Worm (Caenorhabditis elegans): Measurements from ENCODE around the gene Y46G5A.8.

The Y46G5A.8 gene

ce11 chrII:12799927-12800522, 43.9 kb downstream of the Y46G5A.8 start (continued):
- no peak for TF ChIP-seq mxl-2 (GFP tag; conservative IDR thresholded peaks at IDR 0.05)
- peak; percentile 4 for TF ChIP-seq ama-1 (optimal IDR thresholded peaks at IDR 0.05)
- TF ChIP-seq vab-7 (GFP tag; IDR thresholded peaks at IDR 0.05) = no peak
- TF ChIP-seq mes-2 (tag; optimal IDR thresholded peaks at IDR 0.05; ENCODE audit: poor library complexity, severe bottlenecking) = peak; percentile 20
- TF ChIP-seq hmg-1.1 (GFP tag; IDR thresholded peaks at IDR 0.05) = 0 out of 2 replicates have a peak, but pooled peaks have one; percentile 24
- no peak for TF ChIP-seq sdz-12 (GFP tag; optimal IDR thresholded peaks at IDR 0.05)
- peak; percentile 84 for TF ChIP-seq mxl-3 (GFP tag; optimal IDR thresholded peaks at IDR 0.05)
- no peak for TF ChIP-seq lin-15B (tag; optimal IDR thresholded peaks at IDR 0.05)
- TF ChIP-seq unc-39 (tag; optimal IDR thresholded peaks at IDR 0.05) = no peak
- TF ChIP-seq zip-11 (GFP tag; IDR thresholded peaks at IDR 0.05) = no peak
- no peak for TF ChIP-seq nhr-77 (tag; optimal IDR thresholded peaks at IDR 0.05)
- TF ChIP-seq lin-38 (GFP tag; IDR thresholded peaks at IDR 0.05) = peak; percentile 97
- no peak for TF ChIP-seq daf-16 (GFP tag; optimal IDR thresholded peaks at IDR 0.05)
- TF ChIP-seq daf-16 (tag; optimal IDR thresholded peaks at IDR 0.05) = no peak
- no peak for TF ChIP-seq daf-12 (tag; optimal IDR thresholded peaks at IDR 0.05)
- no peak for TF ChIP-seq nhr-10 (tag; optimal IDR thresholded peaks at IDR 0.05)
- peak; percentile 38 for TF ChIP-seq aha-1 (tag)
- TF ChIP-seq Y75B8A.6 (GFP tag; IDR thresholded peaks at IDR 0.05) = no peak
- TF ChIP-seq dpl-1 (GFP tag; optimal IDR thresholded peaks at IDR 0.05) = peak; percentile 39

DNA sequence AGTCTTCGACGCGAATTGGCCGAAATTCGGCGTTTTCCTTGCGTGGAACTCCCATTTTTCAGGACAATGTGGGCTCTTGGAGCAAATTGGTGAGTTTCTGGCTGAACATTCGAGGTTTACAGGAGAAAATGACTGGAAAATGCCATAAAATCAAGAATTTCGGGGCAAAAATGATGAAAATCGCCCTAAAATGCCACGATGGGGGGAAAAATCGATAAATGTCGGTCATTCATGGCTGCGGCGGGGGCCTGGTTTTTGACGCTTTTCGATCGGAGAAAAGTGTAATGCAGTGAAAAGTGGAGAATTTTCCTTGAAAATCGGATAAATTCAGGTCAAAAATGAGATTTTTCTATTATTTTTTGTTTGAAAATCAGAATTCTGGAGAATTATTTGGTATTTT, 49.0 kb downstream of the Y46G5A.8 start, which contains the start of the genes Y46G5A.18 and Y46G5A.47:
Y46G5A.18 (minus strand) TSS at position 101 of the 400 bp plus-strand sequence.
Y46G5A.47 (minus strand) TSS at position 146 of the 400 bp plus-strand sequence.
- TF ChIP-seq egl-27 (tag; optimal IDR thresholded peaks at IDR 0.05) (no peak), hlh-30 (tag; optimal IDR thresholded peaks at IDR 0.05; ENCODE audit: insufficient read depth) (no peak), lin-39 (tag; optimal IDR thresholded peaks at IDR 0.05) (no peak), mdt-29 (GFP tag; IDR thresholded peaks at IDR 0.05) (no peak), mdl-1 (tag; optimal IDR thresholded peaks at IDR 0.05) (no peak), set-16 (GFP tag; IDR thresholded peaks at IDR 0.05) (no peak), spr-1 (tag; optimal IDR thresholded peaks at IDR 0.05) (no peak), lin-15B (tag; optimal IDR thresholded peaks at IDR 0.05) (no peak)

DNA sequence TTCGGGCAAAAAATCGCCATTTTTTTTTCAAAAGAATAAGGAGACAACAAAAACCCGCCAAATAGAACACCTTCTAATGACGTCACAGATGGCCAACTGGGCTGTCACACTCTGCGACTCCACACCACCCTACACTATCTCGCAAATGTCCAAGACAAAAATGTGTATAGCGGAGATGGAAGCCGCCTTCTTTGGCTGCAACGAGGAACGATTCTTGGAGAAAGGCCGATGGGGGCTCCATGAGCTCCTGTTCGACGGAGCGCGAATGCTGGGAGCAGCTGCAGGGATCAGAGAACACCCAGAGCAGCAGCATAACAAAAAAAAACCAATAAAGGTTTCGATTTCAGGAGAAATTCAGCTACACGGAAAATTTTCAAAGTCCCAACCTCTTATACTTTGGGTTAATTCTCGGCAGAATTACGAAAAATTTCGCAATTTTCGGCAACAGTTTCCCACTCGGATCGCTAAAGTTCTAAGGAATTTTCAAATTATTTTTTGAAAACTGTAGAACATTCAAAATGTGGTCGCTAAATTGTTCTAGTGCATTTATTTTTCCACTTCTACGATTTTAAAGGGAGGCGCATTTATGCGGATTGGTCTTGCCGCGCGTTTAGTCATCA, 49.7 kb downstream of the Y46G5A.8 start:
- TF ChIP-seq pqm-1 (tag; optimal IDR thresholded peaks at IDR 0.05) (no peak), set-16 (GFP tag; IDR thresholded peaks at IDR 0.05) (peak; percentile 72), ama-1 (optimal IDR thresholded peaks at IDR 0.05) (no peak), nhr-11 (tag; optimal IDR thresholded peaks at IDR 0.05) (peak; percentile 15), aha-1 (tag) (peak; percentile 58), egl-43 (GFP tag; IDR thresholded peaks at IDR 0.05) (peak; percentile 69; the same call in 1 of the 2 replicates), php-3 (GFP tag; IDR thresholded peaks at IDR 0.05) (no peak), rbr-2 (tag; optimal IDR thresholded peaks at IDR 0.05) (peak; percentile 53), mes-2 (tag; optimal IDR thresholded peaks at IDR 0.05; ENCODE audit: poor library complexity, severe bottlenecking) (peak; percentile 45), unc-62 (GFP tag; optimal IDR thresholded peaks at IDR 0.05 in 1 of 2) (peak in 1 of 2 experiments; percentile 83), unc-62 (tag; optimal IDR thresholded peaks at IDR 0.05) (no peak), dpl-1 (GFP tag; optimal IDR thresholded peaks at IDR 0.05) (peak; percentile 22), ztf-11 (tag; optimal IDR thresholded peaks at IDR 0.05) (no peak), mdl-1 (tag; optimal IDR thresholded peaks at IDR 0.05) (peak in 1 of 2 experiments; percentile 12), ctbp-1 (GFP tag; IDR thresholded peaks at IDR 0.05) (0 out of 2 replicates have a peak, but pooled peaks have one; percentile 38), ces-1 (GFP tag; optimal IDR thresholded peaks at IDR 0.05) (no peak), mdt-29 (GFP tag; IDR thresholded peaks at IDR 0.05) (no peak), dmd-6 (GFP tag; IDR thresholded peaks at IDR 0.05) (peak; percentile 41), snpc-4 (tag; optimal IDR thresholded peaks at IDR 0.05) (no peak), mxl-2 (GFP tag; conservative IDR thresholded peaks at IDR 0.05) (no peak), dve-1 (tag; optimal IDR thresholded peaks at IDR 0.05; ENCODE audit: insufficient read depth) (peak; percentile 5), F10B5.3 (tag; optimal IDR thresholded peaks at IDR 0.05) (no peak), hmg-1.1 (GFP tag; IDR thresholded peaks at IDR 0.05) (peak; percentile 74), D1046.2 (GFP tag; IDR thresholded peaks at IDR 0.05) (0 out of 2 replicates have a peak, but pooled peaks have one; percentile 13), lin-38 (GFP tag; IDR thresholded peaks at IDR 0.05) (peak; percentile 47), madf-9 (GFP tag; conservative IDR thresholded peaks at IDR 0.05) (no peak), lsy-2 (tag; optimal IDR thresholded peaks at IDR 0.05) (peak in 1 of 2 experiments; percentile 60), vab-7 (GFP tag; IDR thresholded peaks at IDR 0.05) (peak; percentile 49; the same call in 1 of the 2 replicates), hlh-11 (tag; optimal IDR thresholded peaks at IDR 0.05) (peak; percentile 62), hlh-30 (tag; optimal IDR thresholded peaks at IDR 0.05; ENCODE audit: insufficient read depth) (peak; percentile 47), ceh-28 (tag; optimal IDR thresholded peaks at IDR 0.05) (no peak)

Data from whole organism, L4 larva.